Worm (Caenorhabditis elegans) whole organism, L1 larva: Measurements from ENCODE around the gene K07F5.12.

Source experiments
- aha-1 ChIP-seq: fragments of 150-350 bp; optimal IDR thresholded peaks from 2 replicates; lab custom pipeline; 2014; ENCODE audit warnings: missing biosample characterization, missing genetic modification characterization
- elt-2 ChIP-seq: sonication (generic microtip); optimal IDR thresholded peaks from 2 replicates; lab custom pipeline; 2016; ENCODE audit warnings: missing genetic modification characterization, mild to moderate bottlenecking, inconsistent platforms, missing compliant biosample characterization, missing genetic modification reagents
- ets-5 ChIP-seq: fragments of 200-800 bp; sonication (Bioruptor generic); IDR thresholded peaks from 2 replicates; pipeline ENCODE4 v1.3.6; 2022; ENCODE audit warnings: missing genetic modification characterization, missing compliant biosample characterization
- fkh-10 ChIP-seq: sonication (generic microtip); optimal IDR thresholded peaks from 2 replicates; lab custom pipeline; 2017; ENCODE audit warnings: missing biosample characterization, missing genetic modification reagents, missing genetic modification characterization
- fkh-4 ChIP-seq: sonication (generic microtip); optimal IDR thresholded peaks from 2 replicates; lab custom pipeline; 2016; ENCODE audit warnings: missing compliant biosample characterization, missing genetic modification characterization, borderline replicate concordance
- jun-1 ChIP-seq: fragments of 150-350 bp; optimal IDR thresholded peaks from 2 replicates; lab custom pipeline; 2014; ENCODE audit warnings: missing biosample characterization, missing genetic modification reagents, missing genetic modification characterization
- nhr-11 ChIP-seq: fragments of 150-350 bp; optimal IDR thresholded peaks from 2 replicates; lab custom pipeline; 2014; ENCODE audit warnings: missing biosample characterization, missing genetic modification characterization
- nhr-76 ChIP-seq: sonication (generic microtip); optimal IDR thresholded peaks from 2 replicates; lab custom pipeline; 2017; ENCODE audit warnings: missing biosample characterization, missing genetic modification characterization
- nhr-77 ChIP-seq: fragments of 150-350 bp; optimal IDR thresholded peaks from 2 replicates; lab custom pipeline; 2014; ENCODE audit warnings: missing biosample characterization, missing genetic modification characterization
- sox-4 ChIP-seq: sonication (generic microtip); optimal IDR thresholded peaks from 2 replicates; lab custom pipeline; 2016; ENCODE audit warnings: missing genetic modification characterization, missing compliant biosample characterization
- vab-15 ChIP-seq: sonication (generic microtip); optimal IDR thresholded peaks from 2 replicates; lab custom pipeline; 2017; ENCODE audit warnings: missing genotype, mild to moderate bottlenecking, missing genetic modification characterization, missing compliant biosample characterization

DNA sequence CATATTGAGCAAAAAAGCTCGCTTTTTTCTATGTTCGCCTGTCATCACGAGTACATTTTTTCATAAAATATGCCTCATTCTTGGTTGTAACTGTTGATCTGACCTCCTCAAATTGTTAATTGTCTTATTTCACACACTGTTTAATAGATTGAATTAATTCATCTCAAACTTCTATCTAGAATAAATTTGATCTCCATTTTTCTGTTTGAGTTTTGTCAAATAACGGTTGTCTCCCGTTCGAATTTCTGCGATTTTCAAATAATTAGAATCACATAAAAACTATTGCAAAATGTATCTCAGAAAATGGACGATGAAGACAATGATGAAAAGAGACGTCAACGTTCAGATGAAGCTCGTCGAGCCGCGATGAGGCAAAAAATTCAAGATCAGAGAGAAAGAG, 6.1 kb downstream of the K07F5.12 start, which contains the start of gene K07F5.14:
- no peak for TF ChIP-seq jun-1 (tag; lab: Kevin White, UChicago)
- no peak for TF ChIP-seq fkh-4
- TF ChIP-seq nhr-77 = no peak
- TF ChIP-seq fkh-10 (GFP tag; lab: Kevin White, UChicago) = no peak
- no peak for TF ChIP-seq elt-2 (tag; lab: Kevin White, UChicago)
- no peak for TF ChIP-seq nhr-76
- no peak for TF ChIP-seq nhr-11 (tag; lab: Kevin White, UChicago)
- TF ChIP-seq vab-15 (tag; lab: Kevin White, UChicago) = no peak
- TF ChIP-seq aha-1 = no peak
- no peak for TF ChIP-seq sox-4 (tag; lab: Kevin White, UChicago)
- no peak for TF ChIP-seq ets-5 (GFP tag; lab: Robert Waterston, UW)
